Worm (Caenorhabditis elegans) whole organism, young adult: Measurements from ENCODE around the gene ZK856.5.

Source experiments
- B0019.2 ChIP-seq: fragments of 200-800 bp; sonication (Bioruptor generic); conservative IDR thresholded peaks from 2 replicates; pipeline ENCODE4 v1.3.6; 2022; ENCODE audit warnings: missing genetic modification reagents, missing genetic modification characterization, missing compliant biosample characterization
- B0035.1 ChIP-seq: sonication (generic microtip); optimal IDR thresholded peaks from 2 replicates; lab custom pipeline; 2016; ENCODE audit warnings: missing genetic modification characterization, mild to moderate bottlenecking, missing compliant biosample characterization, missing genotype, missing genetic modification reagents
- B0261.1 ChIP-seq: sonication (generic microtip); optimal IDR thresholded peaks from 2 replicates; lab custom pipeline; 2016; ENCODE audit warnings: mild to moderate bottlenecking, missing genetic modification characterization, moderate library complexity, missing compliant biosample characterization
- C17E4.6 ChIP-seq: fragments of 200-800 bp; sonication (Bioruptor generic); IDR thresholded peaks from 2 replicates; pipeline ENCODE4 v1.3.6; 2022; ENCODE audit warnings: missing genetic modification reagents, missing genetic modification characterization, missing compliant biosample characterization
- F10E7.11 ChIP-seq: sonication (generic microtip); optimal IDR thresholded peaks from 2 replicates; lab custom pipeline; 2017; ENCODE audit warnings: mild to moderate bottlenecking, missing genetic modification characterization, moderate library complexity, missing compliant biosample characterization
- F23B12.7 ChIP-seq: sonication (generic microtip); optimal IDR thresholded peaks from 2 replicates; lab custom pipeline; 2017; ENCODE audit warnings: missing genetic modification characterization, mild to moderate bottlenecking, missing compliant biosample characterization, antibody characterized with exemption, moderate library complexity; ENCODE audit not compliant: insufficient read depth
- F49E8.2 ChIP-seq: sonication (generic microtip); optimal IDR thresholded peaks from 3 replicates; lab custom pipeline; 2017; ENCODE audit warnings: missing genetic modification characterization, mild to moderate bottlenecking, missing compliant biosample characterization, antibody characterized with exemption, moderate library complexity; ENCODE audit not compliant: insufficient read depth
- F52B5.7 ChIP-seq: sonication (generic microtip); optimal IDR thresholded peaks from 2 replicates; lab custom pipeline; 2016; ENCODE audit warnings: mild to moderate bottlenecking, missing genetic modification characterization, missing compliant biosample characterization
- F55B11.4 ChIP-seq: sonication (generic microtip); optimal IDR thresholded peaks from 2 replicates; lab custom pipeline; 2016; ENCODE audit warnings: missing compliant biosample characterization, missing genetic modification characterization, borderline replicate concordance; ENCODE audit not compliant: insufficient read depth
- K12H6.12 ChIP-seq: fragments of 200-800 bp; sonication (Bioruptor generic); optimal IDR thresholded peaks from 2 replicates; lab custom pipeline; 2018; ENCODE audit warnings: mild to moderate bottlenecking, missing genetic modification characterization, missing compliant biosample characterization
- T07F8.4 ChIP-seq: sonication (generic microtip); optimal IDR thresholded peaks from 2 replicates; lab custom pipeline; 2016; ENCODE audit warnings: mild to moderate bottlenecking, missing genetic modification characterization, moderate library complexity, missing compliant biosample characterization
- aptf-2 ChIP-seq: fragments of 200-800 bp; sonication (Bioruptor generic); conservative IDR thresholded peaks from 2 replicates; pipeline ENCODE4 v1.3.6; 2022; ENCODE audit warnings: missing genetic modification reagents, missing genetic modification characterization, missing compliant biosample characterization
- athp-1 ChIP-seq: sonication (generic microtip); optimal IDR thresholded peaks from 2 replicates; lab custom pipeline; 2017; ENCODE audit warnings: mild to moderate bottlenecking, missing genetic modification characterization, missing compliant biosample characterization
- attf-5 ChIP-seq: fragments of 200-800 bp; sonication (Bioruptor generic); optimal IDR thresholded peaks from 2 replicates; lab custom pipeline; 2018; ENCODE audit warnings: mild to moderate bottlenecking, missing genetic modification characterization, missing compliant biosample characterization
- bed-1 ChIP-seq: fragments of 200-800 bp; sonication (Bioruptor generic); IDR thresholded peaks from 2 replicates; pipeline ENCODE4 v1.3.6; 2022; ENCODE audit warnings: missing genetic modification reagents, missing genetic modification characterization, missing compliant biosample characterization
- ceh-58 ChIP-seq: fragments of 200-800 bp; sonication (Bioruptor generic); IDR thresholded peaks from 2 replicates; pipeline ENCODE4 v1.3.6; 2022; ENCODE audit warnings: missing genetic modification characterization, missing compliant biosample characterization
- ceh-91 ChIP-seq: fragments of 200-800 bp; sonication (Bioruptor generic); IDR thresholded peaks from 2 replicates; pipeline ENCODE4 v1.3.6; 2022; ENCODE audit warnings: missing genetic modification reagents, missing genetic modification characterization, missing compliant biosample characterization
- dox-1 ChIP-seq: fragments of 200-800 bp; sonication (Bioruptor generic); IDR thresholded peaks from 2 replicates; pipeline ENCODE4 v1.3.6; 2022; ENCODE audit warnings: missing genetic modification reagents, missing genetic modification characterization, missing compliant biosample characterization
- dpl-1 ChIP-seq: fragments of 150-350 bp; optimal IDR thresholded peaks from 2 replicates; lab custom pipeline; 2014; ENCODE audit warnings: missing biosample characterization, missing genetic modification reagents, missing genetic modification characterization
- hmg-1.2 ChIP-seq: fragments of 200-800 bp; sonication (Bioruptor generic); IDR thresholded peaks from 2 replicates; pipeline ENCODE4 v1.3.6; 2022; ENCODE audit warnings: missing genetic modification reagents, missing genetic modification characterization, missing compliant biosample characterization
- hrde-1 ChIP-seq: sonication (generic microtip); optimal IDR thresholded peaks from 2 replicates; lab custom pipeline; 2016; ENCODE audit warnings: missing genetic modification characterization, mild to moderate bottlenecking, missing compliant biosample characterization, moderate library complexity, missing genotype, missing genetic modification reagents, borderline replicate concordance
- hsf-1 ChIP-seq: fragments of 200-800 bp; sonication (Bioruptor generic); IDR thresholded peaks from 2 replicates; pipeline ENCODE4 v1.3.6; 2022; ENCODE audit warnings: missing genetic modification reagents, missing genetic modification characterization, missing compliant biosample characterization
- lag-1 ChIP-seq: fragments of 200-800 bp; sonication (Bioruptor generic); IDR thresholded peaks from 2 replicates; pipeline ENCODE4 v1.3.6; 2022; ENCODE audit warnings: missing genetic modification reagents, missing genetic modification characterization, missing compliant biosample characterization
- let-607 ChIP-seq, 2 experiments: fragments of 200-800 bp in 1 of 2; sonication (Bioruptor generic) in 1 of 2; sonication (generic microtip) in 1 of 2; optimal IDR thresholded peaks; 2 replicates each; lab custom pipeline; 2016 to 2018; ENCODE audit warnings: mild to moderate bottlenecking in 2 of 2, missing compliant biosample characterization in 2 of 2, missing genetic modification characterization in 2 of 2, moderate library complexity in 2 of 2, missing genotype in 1 of 2
- lin-26 ChIP-seq: fragments of 200-800 bp; sonication (Bioruptor generic); IDR thresholded peaks from 2 replicates; pipeline ENCODE4 v1.3.6; 2022; ENCODE audit warnings: missing genetic modification reagents, missing genetic modification characterization, missing compliant biosample characterization
- lin-40 ChIP-seq: sonication (generic microtip); optimal IDR thresholded peaks from 2 replicates; lab custom pipeline; 2016; ENCODE audit warnings: missing genetic modification characterization, mild to moderate bottlenecking, missing compliant biosample characterization, missing genotype, missing genetic modification reagents
- lir-1 ChIP-seq: fragments of 200-800 bp; sonication (Bioruptor generic); conservative IDR thresholded peaks from 2 replicates; pipeline ENCODE4 v1.3.6; 2022; ENCODE audit warnings: missing genetic modification reagents, missing genetic modification characterization, missing compliant biosample characterization
- lsl-1 ChIP-seq: fragments of 200-800 bp; sonication (Bioruptor generic); optimal IDR thresholded peaks from 2 replicates; lab custom pipeline; 2018; ENCODE audit warnings: mild to moderate bottlenecking, missing genetic modification characterization, moderate library complexity, missing compliant biosample characterization
- madf-10 ChIP-seq: sonication (generic microtip); optimal IDR thresholded peaks from 2 replicates; lab custom pipeline; 2016; ENCODE audit warnings: mild to moderate bottlenecking, missing genetic modification characterization, missing compliant biosample characterization
- madf-3 ChIP-seq: fragments of 200-800 bp; sonication (Bioruptor generic); IDR thresholded peaks from 2 replicates; pipeline ENCODE4 v1.3.6; 2022; ENCODE audit warnings: missing genetic modification reagents, missing genetic modification characterization, missing compliant biosample characterization
- madf-6 ChIP-seq: fragments of 200-800 bp; sonication (Bioruptor generic); IDR thresholded peaks from 2 replicates; pipeline ENCODE4 v1.3.6; 2022; ENCODE audit warnings: missing genetic modification reagents, missing genetic modification characterization, missing compliant biosample characterization
- mcd-1 ChIP-seq: fragments of 200-800 bp; sonication (Bioruptor generic); IDR thresholded peaks from 2 replicates; pipeline ENCODE4 v1.3.6; 2022; ENCODE audit warnings: missing genetic modification reagents, missing genetic modification characterization, missing compliant biosample characterization
- mxl-1 ChIP-seq: sonication (generic microtip); optimal IDR thresholded peaks from 2 replicates; lab custom pipeline; 2016; ENCODE audit warnings: missing genetic modification characterization, missing compliant biosample characterization
- nfya-1 ChIP-seq: sonication (generic microtip); optimal IDR thresholded peaks from 2 replicates; lab custom pipeline; 2017; ENCODE audit warnings: antibody characterized with exemption, missing compliant biosample characterization, missing genetic modification characterization, borderline replicate concordance; ENCODE audit not compliant: insufficient read depth
- nhr-120 ChIP-seq: fragments of 200-800 bp; sonication (Bioruptor generic); IDR thresholded peaks from 2 replicates; pipeline ENCODE4 v1.3.6; 2022; ENCODE audit warnings: missing genetic modification characterization, missing compliant biosample characterization
- nhr-80 ChIP-seq: sonication (generic microtip); optimal IDR thresholded peaks from 2 replicates; lab custom pipeline; 2016; ENCODE audit warnings: missing genetic modification characterization, missing compliant biosample characterization
- nhr-90 ChIP-seq: sonication (generic microtip); optimal IDR thresholded peaks from 2 replicates; lab custom pipeline; 2016; ENCODE audit warnings: missing genotype, mild to moderate bottlenecking, missing genetic modification characterization, missing compliant biosample characterization
- repo-1 ChIP-seq: sonication (generic microtip); optimal IDR thresholded peaks from 2 replicates; lab custom pipeline; 2017; ENCODE audit warnings: mild to moderate bottlenecking, missing genetic modification characterization, missing compliant biosample characterization
- rpc-1 ChIP-seq, 2 experiments: fragments of 150-350 bp in 1 of 2; sonication (generic microtip) in 1 of 2; optimal IDR thresholded peaks; 2 replicates each; lab custom pipeline; 2014 to 2018; ENCODE audit warnings: missing biosample characterization in 1 of 2, missing genetic modification characterization in 1 of 2, missing genetic modification reagents in 1 of 2, missing genotype in 1 of 2
- sea-2 ChIP-seq: fragments of 200-800 bp; sonication (Bioruptor generic); IDR thresholded peaks from 2 replicates; pipeline ENCODE4 v1.3.6; 2022; ENCODE audit warnings: missing genetic modification characterization, missing compliant biosample characterization
- snpc-1.3 ChIP-seq: sonication (generic microtip); optimal IDR thresholded peaks from 2 replicates; lab custom pipeline; 2017; ENCODE audit warnings: missing genetic modification characterization, mild to moderate bottlenecking, missing compliant biosample characterization, antibody characterized with exemption, moderate library complexity, missing genotype, missing genetic modification reagents; ENCODE audit not compliant: insufficient read depth
- somi-1 ChIP-seq: fragments of 200-800 bp; sonication (Bioruptor generic); optimal IDR thresholded peaks from 2 replicates; lab custom pipeline; 2018; ENCODE audit warnings: mild to moderate bottlenecking, missing genetic modification characterization, missing compliant biosample characterization
- tbx-9 ChIP-seq: sonication (generic microtip); optimal IDR thresholded peaks from 2 replicates; lab custom pipeline; 2016; ENCODE audit warnings: borderline replicate concordance, missing genetic modification characterization, inconsistent platforms, missing compliant biosample characterization
- xnd-1 ChIP-seq: sonication (generic microtip); optimal IDR thresholded peaks from 2 replicates; lab custom pipeline; 2016; ENCODE audit warnings: missing genotype, missing genetic modification reagents, missing genetic modification characterization, missing compliant biosample characterization
- ztf-26 ChIP-seq: sonication (generic microtip); optimal IDR thresholded peaks from 2 replicates; lab custom pipeline; 2017; ENCODE audit warnings: missing genetic modification characterization, missing compliant biosample characterization
- ztf-28 ChIP-seq: fragments of 200-800 bp; sonication (Bioruptor generic); IDR thresholded peaks from 2 replicates; pipeline ENCODE4 v1.3.6; 2022; ENCODE audit warnings: missing genetic modification reagents, missing genetic modification characterization, missing compliant biosample characterization

Gene ZK856.5

ce11 chrV:10190081-10190556 lies at the start of gene ZK856.5:
Gene ZK856.5 (minus strand): TSS chrV:10190131.
- TF ChIP-seq F52B5.7 (tag; lab: Kevin White, UChicago) (no peak), nhr-80 (peak; percentile 69), let-607 (tag; optimal IDR thresholded peaks at IDR 0.05; lab: Kevin White, UChicago) (peak in 1 of 2 experiments; percentile 16)

- TF ChIP-seq F10E7.11 (tag; lab: Kevin White, UChicago) (no peak), athp-1 (no peak), aptf-2 (GFP tag; lab: Robert Waterston, UW) (0 out of 2 replicates have a peak, but pooled peaks have one; percentile 13), lin-26 (GFP tag; lab: Robert Waterston, UW) (0 out of 2 replicates have a peak, but pooled peaks have one; percentile 7), ztf-26 (tag; lab: Kevin White, UChicago) (no peak), ceh-91 (GFP tag; lab: Robert Waterston, UW) (peak; percentile 68), ztf-28 (GFP tag; lab: Robert Waterston, UW) (0 out of 2 replicates have a peak, but pooled peaks have one; percentile 48), snpc-1.3 (tag; lab: Kevin White, UChicago) (no peak), C17E4.6 (GFP tag; lab: Robert Waterston, UW) (no peak), madf-10 (no peak), nhr-120 (no peak), nhr-90 (tag; lab: Kevin White, UChicago) (no peak), sea-2 (no peak), madf-6 (GFP tag; lab: Robert Waterston, UW) (peak; percentile 64; the same call in 1 of the 2 replicates), mcd-1 (GFP tag; lab: Robert Waterston, UW) (peak; percentile 61), hrde-1 (tag; lab: Kevin White, UChicago) (no peak), tbx-9 (no peak), somi-1 (GFP tag; lab: Kevin White, UChicago) (no peak), repo-1 (no peak), B0035.1 (no peak), lsl-1 (GFP tag; lab: Kevin White, UChicago) (peak; percentile 76), hsf-1 (GFP tag; lab: Robert Waterston, UW) (no peak), attf-5 (no peak), F23B12.7 (tag; lab: Kevin White, UChicago) (no peak), T07F8.4 (tag; lab: Kevin White, UChicago) (no peak), B0019.2 (no peak), madf-3 (GFP tag; lab: Robert Waterston, UW) (peak; percentile 97), dpl-1 (GFP tag; lab: Kevin White, UChicago) (no peak), ceh-58 (GFP tag; lab: Robert Waterston, UW) (no peak), F49E8.2 (tag; lab: Kevin White, UChicago) (no peak), bed-1 (no peak), lag-1 (no peak), lir-1 (GFP tag; lab: Robert Waterston, UW) (no peak), lin-40 (tag; lab: Kevin White, UChicago) (no peak), nfya-1 (tag; lab: Kevin White, UChicago) (no peak), xnd-1 (tag; lab: Kevin White, UChicago) (peak; percentile 17), dox-1 (GFP tag; lab: Robert Waterston, UW) (peak; percentile 65), F55B11.4 (tag; lab: Kevin White, UChicago) (no peak), hmg-1.2 (GFP tag; lab: Robert Waterston, UW) (peak; percentile 29; the same call in 1 of the 2 replicates), mxl-1 (tag; lab: Kevin White, UChicago) (no peak), B0261.1 (tag; lab: Kevin White, UChicago) (no peak), rpc-1 (optimal IDR thresholded peaks at IDR 0.05; lab: Kevin White, UChicago) (no peak), rpc-1 (tag; optimal IDR thresholded peaks at IDR 0.05; lab: Kevin White, UChicago) (no peak), K12H6.12 (no peak)
Measured at ce11 chrV:10238665-10239064, 48.7 kb upstream of the ZK856.5 start, which contains the start of gene fubl-1. Gene fubl-1 (minus strand): TSS chrV:10238866.
